Worm (Caenorhabditis elegans): Measurements from ENCODE around the gene sox-2.

ce11 chrX:7409030-7409429 is 54.5 kb downstream of the sox-2 start:
- TF ChIP-seq dao-5 (tag; optimal IDR thresholded peaks at IDR 0.05) (no peak), W03F9.2 (tag; optimal IDR thresholded peaks at IDR 0.05) (no peak), him-1 (tag; optimal IDR thresholded peaks at IDR 0.05) (no peak)
